Fruit fly (Drosophila melanogaster): ENCODE results near the gene CG33500.
A peak's percentile ranks its signal among the peaks of the same experiment; 100 is the strongest.

The CG33500 gene

dm6 chr3L:11522613-11523012, 14.2 kb downstream of the CG33500 start, which contains the start of the genes CG11714 and Fuca:
Gene CG11714 (minus strand): TSS chr3L:11522713.
Gene Fuca (minus strand): TSS chr3L:11522713.
- TF ChIP-seq CG6654 (GFP tag; optimal IDR thresholded peaks at IDR 0.05), result no peak
- TF ChIP-seq CG14050 (GFP tag; IDR thresholded peaks at IDR 0.05), result no peak
- TF ChIP-seq CG4282 (GFP tag; optimal IDR thresholded peaks at IDR 0.05), result no peak
- no peak for TF ChIP-seq MTF-1 (GFP tag; optimal IDR thresholded peaks at IDR 0.05; ENCODE audit: borderline replicate concordance)
- TF ChIP-seq fd102C (GFP tag; optimal IDR thresholded peaks at IDR 0.05), result no peak
- TF ChIP-seq CG42726 (GFP tag; IDR thresholded peaks at IDR 0.05; ENCODE audit: partially characterized antibody), result no peak
- no peak for TF ChIP-seq da (GFP tag; optimal IDR thresholded peaks at IDR 0.05)
- no peak for TF ChIP-seq mirr (GFP tag; optimal IDR thresholded peaks at IDR 0.05)
- no peak for TF ChIP-seq CG8924 (tag; optimal IDR thresholded peaks at IDR 0.05)
- no peak for TF ChIP-seq CG4424 (GFP tag; optimal IDR thresholded peaks at IDR 0.05)
- TF ChIP-seq CG34224 (GFP tag; IDR thresholded peaks at IDR 0.05; ENCODE audit: partially characterized antibody), result no peak
- TF ChIP-seq hth (optimal IDR thresholded peaks at IDR 0.05), result no peak
- TF ChIP-seq D (optimal IDR thresholded peaks at IDR 0.05), result no peak
- no peak for TF ChIP-seq D (GFP tag; optimal IDR thresholded peaks at IDR 0.05)
- TF ChIP-seq maf-S (GFP tag; optimal IDR thresholded peaks at IDR 0.05), result no peak
- no peak for TF ChIP-seq al (GFP tag; IDR thresholded peaks at IDR 0.05)

- TF ChIP-seq inv (GFP tag; IDR thresholded peaks at IDR 0.05; ENCODE audit: partially characterized antibody) (peak; percentile 31; the same call in 1 of the 2 replicates), cg (GFP tag; optimal IDR thresholded peaks at IDR 0.05) (peak; percentile 92), chinmo (GFP tag; IDR thresholded peaks at IDR 0.05; ENCODE audit: partially characterized antibody) (peak; percentile 85; the same call in 3 of the 4 replicates), CG13624 (GFP tag; optimal IDR thresholded peaks at IDR 0.05) (peak; percentile 8), ewg (GFP tag; optimal IDR thresholded peaks at IDR 0.05) (no peak), Dip2 (GFP tag; IDR thresholded peaks at IDR 0.05) (no peak), NK7.1 (GFP tag; optimal IDR thresholded peaks at IDR 0.05) (no peak), CG10462 (GFP tag; optimal IDR thresholded peaks at IDR 0.05) (no peak), Opbp (GFP tag; IDR thresholded peaks at IDR 0.05; ENCODE audit: partially characterized antibody) (peak; percentile 65), D19A (tag; optimal IDR thresholded peaks at IDR 0.05) (peak; percentile 50), lola (GFP tag; optimal IDR thresholded peaks at IDR 0.05) (peak in 1 of 3 experiments; percentile 63), E2f2 (GFP tag; IDR thresholded peaks at IDR 0.05) (peak; percentile 48; the same call in 1 of the 2 replicates), CG5245 (GFP tag; optimal IDR thresholded peaks at IDR 0.05) (no peak), H2.0 (GFP tag; IDR thresholded peaks at IDR 0.05) (0 out of 2 replicates have a peak, but pooled peaks have one; percentile 19), Xrp1 (GFP tag; IDR thresholded peaks at IDR 0.05) (0 out of 2 replicates have a peak, but pooled peaks have one; percentile 11), Bteb2 (GFP tag; optimal IDR thresholded peaks at IDR 0.05) (no peak), Fer1 (GFP tag; optimal IDR thresholded peaks at IDR 0.05) (peak; percentile 11), Sry-β (GFP tag; optimal IDR thresholded peaks at IDR 0.05) (no peak), CG18476 (GFP tag; optimal IDR thresholded peaks at IDR 0.05) (no peak), Taf1 (GFP tag; IDR thresholded peaks at IDR 0.05) (no peak), NC2α (GFP tag; optimal IDR thresholded peaks at IDR 0.05) (no peak), Rfx (GFP tag; IDR thresholded peaks at IDR 0.05) (peak; percentile 43; the same call in 1 of the 2 replicates), gro (GFP tag; optimal IDR thresholded peaks at IDR 0.05) (peak; percentile 15), ato (GFP tag; IDR thresholded peaks at IDR 0.05; ENCODE audit: partially characterized antibody) (0 out of 2 replicates have a peak, but pooled peaks have one; percentile 13), dati (GFP tag; IDR thresholded peaks at IDR 0.05) (no peak), Fer3 (tag; optimal IDR thresholded peaks at IDR 0.05) (no peak), Oli (tag; optimal IDR thresholded peaks at IDR 0.05) (no peak), CG42726 (GFP tag; IDR thresholded peaks at IDR 0.05; ENCODE audit: partially characterized antibody) (peak; percentile 78), pzg (GFP tag; optimal IDR thresholded peaks at IDR 0.05) (peak; percentile 26), CG14710 (tag; optimal IDR thresholded peaks at IDR 0.05) (peak; percentile 7), CG10959 (GFP tag; IDR thresholded peaks at IDR 0.05) (no peak), CG4282 (GFP tag; optimal IDR thresholded peaks at IDR 0.05) (no peak), CG16813 (GFP tag; IDR thresholded peaks at IDR 0.05; ENCODE audit: partially characterized antibody) (peak; percentile 15; the same call in 1 of the 3 replicates), CG7987 (GFP tag; optimal IDR thresholded peaks at IDR 0.05) (peak; percentile 24), Dbx (GFP tag; IDR thresholded peaks at IDR 0.05) (peak; percentile 58; the same call in 1 of the 3 replicates)
Observed at dm6 chr3L:11523286-11523685, 14.8 kb downstream of the CG33500 start.

Data from whole organism, embryonic.